Fruit fly (Drosophila melanogaster) whole organism, embryonic: Measurements from ENCODE around the gene Mical.

ENCODE experiments used
- Antp ChIP-seq: fragments of 200-800 bp; sonication (Bioruptor generic); optimal IDR thresholded peaks from 3 replicates; lab custom pipeline; 2016; ENCODE audit warnings: missing biosample characterization, missing genetic modification characterization
- B-H1 ChIP-seq: fragments of 200-800 bp; sonication (Bioruptor generic); IDR thresholded peaks from 3 replicates; pipeline ENCODE4 v1.3.6; 2022; ENCODE audit warnings: missing biosample characterization, missing genetic modification characterization
- CG11398 ChIP-seq: fragments of 200-800 bp; sonication (Bioruptor generic); optimal IDR thresholded peaks from 2 replicates; lab custom pipeline; 2016; ENCODE audit warnings: missing biosample characterization, missing genetic modification characterization
- CG12769 ChIP-seq: fragments of 200-800 bp; sonication (Bioruptor generic); optimal IDR thresholded peaks from 2 replicates; lab custom pipeline; 2019; ENCODE audit warnings: missing biosample characterization, mild to moderate bottlenecking, missing genetic modification characterization, moderate library complexity
- CG13287 ChIP-seq: fragments of 200-800 bp; sonication (Bioruptor generic); IDR thresholded peaks from 2 replicates; pipeline ENCODE4 v1.3.6; 2022; ENCODE audit warnings: missing biosample characterization, missing genetic modification characterization; ENCODE audit not compliant: partially characterized antibody
- CG13624 ChIP-seq: fragments of 200-800 bp; sonication (Bioruptor generic); optimal IDR thresholded peaks from 2 replicates; lab custom pipeline; 2016; ENCODE audit warnings: missing biosample characterization, missing genetic modification characterization
- CG13775 ChIP-seq: fragments of 200-800 bp; sonication (Bioruptor generic); optimal IDR thresholded peaks from 3 replicates; lab custom pipeline; 2017; ENCODE audit warnings: missing biosample characterization, mild to moderate bottlenecking, missing genetic modification characterization
- CG16813 ChIP-seq: fragments of 200-800 bp; sonication (Bioruptor generic); IDR thresholded peaks from 3 replicates; pipeline ENCODE4 v1.3.6; 2022; ENCODE audit warnings: missing biosample characterization, missing genetic modification characterization; ENCODE audit not compliant: partially characterized antibody
- CG3065 ChIP-seq: fragments of 200-800 bp; sonication (Bioruptor generic); optimal IDR thresholded peaks from 2 replicates; lab custom pipeline; 2016; ENCODE audit warnings: missing biosample characterization, missing genetic modification characterization
- CG7271 ChIP-seq: fragments of 200-800 bp; sonication (Bioruptor generic); optimal IDR thresholded peaks from 2 replicates; lab custom pipeline; 2018; ENCODE audit warnings: missing biosample characterization, mild to moderate bottlenecking, missing genetic modification characterization, moderate library complexity
- CG7839 ChIP-seq: fragments of 200-800 bp; sonication (Bioruptor generic); optimal IDR thresholded peaks from 3 replicates; lab custom pipeline; 2018; ENCODE audit warnings: missing biosample characterization, mild to moderate bottlenecking, missing genetic modification characterization, moderate library complexity
- CG7963 ChIP-seq: fragments of 200-800 bp; sonication (Bioruptor generic); IDR thresholded peaks from 3 replicates; pipeline ENCODE4 v1.3.6; 2022; ENCODE audit warnings: missing biosample characterization, missing genetic modification characterization; ENCODE audit not compliant: partially characterized antibody
- CG8388 ChIP-seq: fragments of 200-800 bp; sonication (Bioruptor generic); optimal IDR thresholded peaks from 2 replicates; lab custom pipeline; 2019; ENCODE audit warnings: missing biosample characterization, mild to moderate bottlenecking, missing genetic modification characterization, moderate library complexity
- E2f1 ChIP-seq: fragments of 200-800 bp; sonication (Bioruptor generic); IDR thresholded peaks from 2 replicates; pipeline ENCODE4 v1.3.6; 2022; ENCODE audit warnings: missing biosample characterization, missing genetic modification characterization
- Ets97D ChIP-seq: fragments of 200-800 bp; sonication (Bioruptor generic); optimal IDR thresholded peaks from 3 replicates; lab custom pipeline; 2016; ENCODE audit warnings: missing biosample characterization, missing genetic modification characterization
- Fer2 ChIP-seq: fragments of 200-800 bp; sonication (Bioruptor generic); optimal IDR thresholded peaks from 2 replicates; lab custom pipeline; 2018; ENCODE audit warnings: missing biosample characterization, mild to moderate bottlenecking, missing genetic modification characterization, moderate library complexity
- Hmx ChIP-seq: fragments of 200-800 bp; sonication (Bioruptor generic); optimal IDR thresholded peaks from 2 replicates; lab custom pipeline; 2016; ENCODE audit warnings: missing biosample characterization, missing genetic modification characterization
- Hr39 ChIP-seq: fragments of >200 bp; optimal IDR thresholded peaks from 2 replicates; lab custom pipeline; 2017
- MTF-1 ChIP-seq: fragments of 200-800 bp; sonication (Bioruptor generic); optimal IDR thresholded peaks from 2 replicates; lab custom pipeline; 2018; ENCODE audit warnings: missing biosample characterization, mild to moderate bottlenecking, missing genetic modification characterization, borderline replicate concordance
- Med ChIP-seq: fragments of 200-800 bp; sonication (Bioruptor generic); peaks from one replicate; lab custom pipeline; 2016; ENCODE audit warnings: missing biosample characterization, missing genetic modification characterization, mild to moderate bottlenecking, inconsistent platforms, moderate library complexity
- Trl ChIP-seq, 3 experiments: fragments of >200 bp in 2 of 3; fragments of 200-800 bp in 1 of 3; sonication (Bioruptor generic) in 1 of 3; optimal IDR thresholded peaks; 2 replicates in 1 of 3; 3 replicates in 2 of 3; lab custom pipeline; 2016 to 2017; ENCODE audit warnings: missing biosample characterization in 1 of 3, missing genetic modification characterization in 1 of 3
- aop ChIP-seq: fragments of 200-800 bp; sonication (Bioruptor generic); IDR thresholded peaks from 2 replicates; pipeline ENCODE4 v1.3.6; 2022; ENCODE audit warnings: missing biosample characterization, missing genetic modification characterization
- ara ChIP-seq: fragments of 200-800 bp; sonication (Bioruptor generic); IDR thresholded peaks from 2 replicates; pipeline ENCODE4 v1.3.6; 2022; ENCODE audit warnings: missing biosample characterization, missing genetic modification characterization
- bsh ChIP-seq, 2 experiments: fragments of 200-800 bp; sonication (Bioruptor generic); optimal IDR thresholded peaks; 2 replicates each; lab custom pipeline; 2017 to 2018; ENCODE audit warnings: mild to moderate bottlenecking in 2 of 2, missing biosample characterization in 2 of 2, missing genetic modification characterization in 2 of 2, moderate library complexity in 1 of 2
- btn ChIP-seq: fragments of 200-800 bp; sonication (Bioruptor generic); optimal IDR thresholded peaks from 2 replicates; lab custom pipeline; 2016; ENCODE audit warnings: missing biosample characterization, missing genetic modification characterization
- chm ChIP-seq: fragments of 200-800 bp; sonication (Bioruptor generic); IDR thresholded peaks from 2 replicates; pipeline ENCODE4 v1.3.6; 2022; ENCODE audit warnings: missing biosample characterization, missing genetic modification characterization
- danr ChIP-seq: fragments of 200-800 bp; sonication (Bioruptor generic); IDR thresholded peaks from 2 replicates; pipeline ENCODE4 v1.3.6; 2022; ENCODE audit warnings: missing biosample characterization, missing genetic modification characterization
- dati ChIP-seq: fragments of 200-800 bp; sonication (Bioruptor generic); IDR thresholded peaks from 2 replicates; pipeline ENCODE4 v1.3.6; 2022; ENCODE audit warnings: missing biosample characterization, missing genetic modification characterization
- disco-r ChIP-seq: fragments of 200-800 bp; sonication (Bioruptor generic); optimal IDR thresholded peaks from 2 replicates; lab custom pipeline; 2016; ENCODE audit warnings: missing biosample characterization, missing genetic modification characterization
- ems ChIP-seq: fragments of 200-800 bp; sonication (Bioruptor generic); optimal IDR thresholded peaks from 3 replicates; lab custom pipeline; 2016; ENCODE audit warnings: missing biosample characterization, missing genetic modification characterization
- exex ChIP-seq: fragments of 200-800 bp; sonication (Bioruptor generic); optimal IDR thresholded peaks from 4 replicates; lab custom pipeline; 2018; ENCODE audit warnings: missing biosample characterization, mild to moderate bottlenecking, missing genetic modification characterization, moderate library complexity
- eyg ChIP-seq: fragments of 200-800 bp; sonication (Bioruptor generic); optimal IDR thresholded peaks from 3 replicates; lab custom pipeline; 2016; ENCODE audit warnings: missing biosample characterization, missing genetic modification characterization
- insv ChIP-seq, 2 experiments: fragments of 200-800 bp; sonication (Bioruptor generic); optimal IDR thresholded peaks; 3 replicates each; lab custom pipeline; 2016 to 2018; ENCODE audit warnings: missing biosample characterization in 2 of 2, missing genetic modification characterization in 2 of 2
- lmd ChIP-seq: fragments of 200-800 bp; sonication (Bioruptor generic); IDR thresholded peaks from 2 replicates; pipeline ENCODE4 v1.3.6; 2022; ENCODE audit warnings: missing biosample characterization, missing genetic modification characterization
- mirr ChIP-seq: fragments of 200-800 bp; sonication (Bioruptor generic); optimal IDR thresholded peaks from 3 replicates; lab custom pipeline; 2018; ENCODE audit warnings: missing biosample characterization, mild to moderate bottlenecking, missing genetic modification characterization
- prd ChIP-seq, 3 experiments: fragments of >200 bp in 2 of 3; fragments of 200-800 bp in 1 of 3; sonication (Bioruptor generic) in 1 of 3; optimal IDR thresholded peaks in 2 of 3; IDR thresholded peaks in 1 of 3; 2 replicates in 2 of 3; 3 replicates in 1 of 3; pipeline versions ENCODE4 v1.3.6 to Lab custom; 2017 to 2022; ENCODE audit warnings: missing biosample characterization in 1 of 3, missing genetic modification characterization in 1 of 3
- rib ChIP-seq: fragments of 200-800 bp; sonication (Bioruptor generic); IDR thresholded peaks from 2 replicates; pipeline ENCODE4 v1.3.6; 2022; ENCODE audit warnings: missing biosample characterization, missing genetic modification characterization
- sc ChIP-seq, 3 experiments: fragments of >200 bp in 2 of 3; fragments of 200-800 bp in 1 of 3; sonication (Bioruptor generic) in 1 of 3; optimal IDR thresholded peaks; 2 replicates in 2 of 3; 3 replicates in 1 of 3; lab custom pipeline; 2017; ENCODE audit warnings: mild to moderate bottlenecking in 1 of 3, missing biosample characterization in 1 of 3, missing genetic modification characterization in 1 of 3, missing genetic modification reagents in 1 of 3
- slou ChIP-seq: fragments of 200-800 bp; sonication (Bioruptor generic); optimal IDR thresholded peaks from 3 replicates; lab custom pipeline; 2016; ENCODE audit warnings: missing biosample characterization, missing genetic modification characterization
- slp2 ChIP-seq: fragments of 200-800 bp; sonication (Bioruptor generic); optimal IDR thresholded peaks from 2 replicates; lab custom pipeline; 2016; ENCODE audit warnings: missing biosample characterization, missing genetic modification characterization
- so ChIP-seq: fragments of 200-800 bp; sonication (Bioruptor generic); IDR thresholded peaks from 3 replicates; pipeline ENCODE4 v1.3.6; 2022; ENCODE audit warnings: missing biosample characterization, missing genetic modification characterization
- sug ChIP-seq: fragments of 200-800 bp; optimal IDR thresholded peaks from 2 replicates; lab custom pipeline; 2019; ENCODE audit warnings: missing biosample characterization, mild to moderate bottlenecking, missing genetic modification characterization, moderate library complexity
- tll ChIP-seq, 2 experiments: fragments of 200-800 bp in 1 of 2; fragments of >200 bp in 1 of 2; sonication (Bioruptor generic) in 1 of 2; optimal IDR thresholded peaks; 2 replicates each; lab custom pipeline; 2017 to 2019; ENCODE audit warnings: missing biosample characterization in 2 of 2, missing genetic modification characterization in 2 of 2, mild to moderate bottlenecking in 1 of 2, moderate library complexity in 1 of 2
- toy ChIP-seq: fragments of 200-800 bp; sonication (Bioruptor generic); IDR thresholded peaks from 2 replicates; pipeline ENCODE4 v1.3.6; 2022; ENCODE audit warnings: missing biosample characterization, missing genetic modification characterization
- trem ChIP-seq: fragments of 200-800 bp; optimal IDR thresholded peaks from 3 replicates; lab custom pipeline; 2019; ENCODE audit warnings: missing biosample characterization, mild to moderate bottlenecking, missing genetic modification characterization, moderate library complexity
- tup ChIP-seq: fragments of 200-800 bp; sonication (Bioruptor generic); optimal IDR thresholded peaks from 2 replicates; lab custom pipeline; 2016; ENCODE audit warnings: missing biosample characterization, mild to moderate bottlenecking, missing genetic modification characterization, moderate library complexity
- unpg ChIP-seq: fragments of 200-800 bp; sonication (Bioruptor generic); optimal IDR thresholded peaks from 3 replicates; lab custom pipeline; 2018; ENCODE audit warnings: missing biosample characterization, mild to moderate bottlenecking, missing genetic modification characterization, moderate library complexity
- wor ChIP-seq: fragments of 200-800 bp; sonication (Bioruptor generic); IDR thresholded peaks from 2 replicates; pipeline ENCODE4 v1.3.6; 2022; ENCODE audit warnings: missing biosample characterization, missing genetic modification characterization
- zen ChIP-seq: fragments of 200-800 bp; sonication (Bioruptor generic); optimal IDR thresholded peaks from 3 replicates; lab custom pipeline; 2018; ENCODE audit warnings: missing biosample characterization, mild to moderate bottlenecking, missing genetic modification characterization, moderate library complexity

Mical gene

dm6 chr3R:10048842-10049527 lies 6.3 kb upstream of the Mical start, which contains the start of gene ohgt (continued):
- TF ChIP-seq MTF-1 (GFP tag; lab: Kevin White, UChicago): no peak
- no peak for TF ChIP-seq lmd (GFP tag; lab: Robert Waterston, UW)
- TF ChIP-seq Fer2 (tag; lab: Kevin White, UChicago): no peak
- TF ChIP-seq eyg (GFP tag; lab: Kevin White, UChicago): no peak
- TF ChIP-seq CG13624 (GFP tag; lab: Kevin White, UChicago): peak; percentile 13
- no peak for TF ChIP-seq insv (GFP tag; optimal IDR thresholded peaks at IDR 0.05; lab: Kevin White, UChicago)
- TF ChIP-seq Antp (GFP tag; lab: Kevin White, UChicago): no peak
- TF ChIP-seq chm: no peak
- TF ChIP-seq CG12769 (tag; lab: Kevin White, UChicago): no peak
- no peak for TF ChIP-seq CG7271 (tag; lab: Kevin White, UChicago)
- TF ChIP-seq Med: peak; percentile 64
- TF ChIP-seq CG11398 (GFP tag; lab: Kevin White, UChicago): no peak
- TF ChIP-seq ems: no peak
- no peak for TF ChIP-seq ara (GFP tag; lab: Robert Waterston, UW)
- no peak for TF ChIP-seq B-H1
- TF ChIP-seq Hr39 (lab: Kevin White, UChicago): no peak
- TF ChIP-seq CG7839 (tag; lab: Kevin White, UChicago): peak; percentile 28
- TF ChIP-seq tll (GFP tag; optimal IDR thresholded peaks at IDR 0.05; lab: Kevin White, UChicago): no peak
- TF ChIP-seq CG16813 (GFP tag; lab: Robert Waterston, UW): peak; percentile 49; the same call in 1 of the 3 replicates
- TF ChIP-seq wor (GFP tag; lab: Robert Waterston, UW): no peak
- no peak for TF ChIP-seq aop
- no peak for TF ChIP-seq slou (GFP tag; lab: Kevin White, UChicago)
- no peak for TF ChIP-seq E2f1 (GFP tag; lab: Robert Waterston, UW)
- TF ChIP-seq prd (optimal IDR thresholded peaks at IDR 0.05; lab: Kevin White, UChicago): no peak
- TF ChIP-seq prd (GFP tag; IDR thresholded peaks at IDR 0.05; lab: Robert Waterston, UW): no peak
- no peak for TF ChIP-seq so (GFP tag; lab: Robert Waterston, UW)
- no peak for TF ChIP-seq CG3065 (GFP tag; lab: Kevin White, UChicago)
- no peak for TF ChIP-seq CG13775 (GFP tag; lab: Kevin White, UChicago)
- TF ChIP-seq slp2: no peak
- TF ChIP-seq Hmx (GFP tag; lab: Kevin White, UChicago): no peak
- no peak for TF ChIP-seq btn (GFP tag; lab: Kevin White, UChicago)
- TF ChIP-seq Trl (optimal IDR thresholded peaks at IDR 0.05; lab: Kevin White, UChicago): no peak
- peak; percentile 4 for TF ChIP-seq Trl (GFP tag; optimal IDR thresholded peaks at IDR 0.05; lab: Kevin White, UChicago)
- TF ChIP-seq CG13287 (GFP tag; lab: Robert Waterston, UW): peak; percentile 12
- no peak for TF ChIP-seq bsh (GFP tag; optimal IDR thresholded peaks at IDR 0.05; lab: Kevin White, UChicago)
- TF ChIP-seq danr (GFP tag; lab: Robert Waterston, UW): no peak
- TF ChIP-seq sug: peak; percentile 7
- peak; percentile 23 for TF ChIP-seq zen (tag; lab: Kevin White, UChicago)
- TF ChIP-seq CG8388 (GFP tag; lab: Kevin White, UChicago): no peak
- no peak for TF ChIP-seq tup (GFP tag; lab: Kevin White, UChicago)
- no peak for TF ChIP-seq rib
- TF ChIP-seq trem (tag; lab: Kevin White, UChicago): peak; percentile 28
- no peak for TF ChIP-seq unpg (GFP tag; lab: Kevin White, UChicago)
- TF ChIP-seq dati (GFP tag; lab: Robert Waterston, UW): no peak
- TF ChIP-seq CG7963 (GFP tag; lab: Robert Waterston, UW): no peak
- TF ChIP-seq toy (GFP tag; lab: Robert Waterston, UW): no peak
- peak; percentile 32 for TF ChIP-seq Ets97D (GFP tag; lab: Kevin White, UChicago)
- TF ChIP-seq sc (optimal IDR thresholded peaks at IDR 0.05; lab: Kevin White, UChicago): no peak
- no peak for TF ChIP-seq sc (GFP tag; optimal IDR thresholded peaks at IDR 0.05; lab: Kevin White, UChicago)
- TF ChIP-seq disco-r (GFP tag; lab: Kevin White, UChicago): no peak
- no peak for TF ChIP-seq exex
- no peak for TF ChIP-seq mirr (GFP tag; lab: Kevin White, UChicago)
